Fruit fly (Drosophila melanogaster): Measurements from ENCODE around the gene CG9636.

Gene CG9636

DNA sequence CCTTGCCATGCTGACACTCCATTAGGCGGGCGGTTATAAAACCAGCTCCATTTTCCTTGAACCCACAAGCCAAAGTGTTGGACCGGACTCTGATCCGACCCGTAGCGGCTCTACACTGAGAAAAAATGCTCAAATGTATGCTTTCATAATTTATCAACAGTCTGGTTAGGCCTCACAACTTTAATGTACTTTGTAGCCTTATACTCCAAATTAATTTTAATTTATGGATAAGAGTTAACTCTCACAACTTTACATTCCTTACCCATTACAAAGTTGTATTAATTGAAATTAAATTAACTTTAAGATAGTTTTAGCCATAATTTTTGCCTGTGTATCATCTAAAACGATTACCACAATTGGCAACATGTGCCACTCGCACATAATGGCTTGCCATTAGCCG lies 12.4 kb upstream of the CG9636 start (continued):
- TF ChIP-seq CG16813 (GFP tag; IDR thresholded peaks at IDR 0.05; ENCODE audit: partially characterized antibody) (no peak), CG11504 (tag; optimal IDR thresholded peaks at IDR 0.05) (peak; percentile 59), CG3065 (GFP tag; optimal IDR thresholded peaks at IDR 0.05) (no peak), al (GFP tag; IDR thresholded peaks at IDR 0.05) (0 out of 2 replicates have a peak, but pooled peaks have one; percentile 4), Optix (GFP tag; IDR thresholded peaks at IDR 0.05) (no peak), lov (optimal IDR thresholded peaks at IDR 0.05) (no peak), lov (GFP tag; IDR thresholded peaks at IDR 0.05) (no peak), CG9817 (tag; optimal IDR thresholded peaks at IDR 0.05) (peak; percentile 26), CG4404 (GFP tag; IDR thresholded peaks at IDR 0.05) (0 out of 2 replicates have a peak, but pooled peaks have one; percentile 17), bsh (GFP tag; optimal IDR thresholded peaks at IDR 0.05) (peak in 1 of 2 experiments; percentile 9), nom (GFP tag; optimal IDR thresholded peaks at IDR 0.05) (no peak), CG13624 (GFP tag; optimal IDR thresholded peaks at IDR 0.05) (peak; percentile 27), CG10543 (GFP tag; optimal IDR thresholded peaks at IDR 0.05) (no peak), CG9932 (GFP tag; IDR thresholded peaks at IDR 0.05) (peak; percentile 17; the same call in 1 of the 2 replicates), CG8478 (optimal IDR thresholded peaks at IDR 0.05) (no peak), sens (GFP tag) (peak; percentile 39), Rfx (GFP tag; IDR thresholded peaks at IDR 0.05) (peak; percentile 53), bowl (GFP tag; IDR thresholded peaks at IDR 0.05) (no peak), Neu2 (GFP tag; optimal IDR thresholded peaks at IDR 0.05; ENCODE audit: borderline replicate concordance) (no peak), CG7963 (GFP tag; IDR thresholded peaks at IDR 0.05; ENCODE audit: partially characterized antibody) (no peak), Gsc (GFP tag; IDR thresholded peaks at IDR 0.05) (no peak), CG3838 (GFP tag; optimal IDR thresholded peaks at IDR 0.05) (no peak), so (GFP tag; IDR thresholded peaks at IDR 0.05) (no peak), slbo (GFP tag; IDR thresholded peaks at IDR 0.05) (no peak), CG1602 (GFP tag; optimal IDR thresholded peaks at IDR 0.05) (no peak), Fer1 (GFP tag; optimal IDR thresholded peaks at IDR 0.05) (peak; percentile 45), CoRest (tag; optimal IDR thresholded peaks at IDR 0.05) (peak; percentile 43), Dfd (GFP tag; optimal IDR thresholded peaks at IDR 0.05) (no peak), PHDP (tag; optimal IDR thresholded peaks at IDR 0.05) (peak; percentile 42), dimm (GFP tag; IDR thresholded peaks at IDR 0.05) (no peak), CG6813 (GFP tag; optimal IDR thresholded peaks at IDR 0.05) (peak; percentile 10), Xbp1 (GFP tag; optimal IDR thresholded peaks at IDR 0.05) (peak; percentile 9), CG32532 (GFP tag; IDR thresholded peaks at IDR 0.05) (peak; percentile 23; the same call in 1 of the 2 replicates), cato (GFP tag; optimal IDR thresholded peaks at IDR 0.05; ENCODE audit: borderline replicate concordance) (no peak), D19B (GFP tag; optimal IDR thresholded peaks at IDR 0.05) (no peak), CG11398 (GFP tag; optimal IDR thresholded peaks at IDR 0.05) (no peak), Drgx (GFP tag; IDR thresholded peaks at IDR 0.05) (peak; percentile 67; the same call in 1 of the 2 replicates), pros (GFP tag; optimal IDR thresholded peaks at IDR 0.05) (no peak), Sry-δ (GFP tag; optimal IDR thresholded peaks at IDR 0.05) (no peak), CG33557 (GFP tag; optimal IDR thresholded peaks at IDR 0.05) (no peak), CG15073 (GFP tag; optimal IDR thresholded peaks at IDR 0.05) (no peak), Bdp1 (GFP tag; optimal IDR thresholded peaks at IDR 0.05) (no peak), Dad (GFP tag; optimal IDR thresholded peaks at IDR 0.05) (no peak), CG16815 (GFP tag; optimal IDR thresholded peaks at IDR 0.05) (no peak), D19A (tag; optimal IDR thresholded peaks at IDR 0.05) (no peak), schlank (tag; optimal IDR thresholded peaks at IDR 0.05) (no peak), az2 (GFP tag; optimal IDR thresholded peaks at IDR 0.05) (no peak), CG18262 (tag; optimal IDR thresholded peaks at IDR 0.05) (peak; percentile 6), Side (GFP tag; optimal IDR thresholded peaks at IDR 0.05) (no peak), Atf3 (GFP tag; optimal IDR thresholded peaks at IDR 0.05) (no peak), Ssrp (tag; optimal IDR thresholded peaks at IDR 0.05) (no peak), nmo (GFP tag; optimal IDR thresholded peaks at IDR 0.05) (peak; percentile 40)

Measured in whole organism, embryonic.